Fruit fly (Drosophila melanogaster): ENCODE measurements around the gene Pgant4.
A peak's percentile ranks its signal among the peaks of the same experiment; 100 is the strongest.

The Pgant4 gene

DNA sequence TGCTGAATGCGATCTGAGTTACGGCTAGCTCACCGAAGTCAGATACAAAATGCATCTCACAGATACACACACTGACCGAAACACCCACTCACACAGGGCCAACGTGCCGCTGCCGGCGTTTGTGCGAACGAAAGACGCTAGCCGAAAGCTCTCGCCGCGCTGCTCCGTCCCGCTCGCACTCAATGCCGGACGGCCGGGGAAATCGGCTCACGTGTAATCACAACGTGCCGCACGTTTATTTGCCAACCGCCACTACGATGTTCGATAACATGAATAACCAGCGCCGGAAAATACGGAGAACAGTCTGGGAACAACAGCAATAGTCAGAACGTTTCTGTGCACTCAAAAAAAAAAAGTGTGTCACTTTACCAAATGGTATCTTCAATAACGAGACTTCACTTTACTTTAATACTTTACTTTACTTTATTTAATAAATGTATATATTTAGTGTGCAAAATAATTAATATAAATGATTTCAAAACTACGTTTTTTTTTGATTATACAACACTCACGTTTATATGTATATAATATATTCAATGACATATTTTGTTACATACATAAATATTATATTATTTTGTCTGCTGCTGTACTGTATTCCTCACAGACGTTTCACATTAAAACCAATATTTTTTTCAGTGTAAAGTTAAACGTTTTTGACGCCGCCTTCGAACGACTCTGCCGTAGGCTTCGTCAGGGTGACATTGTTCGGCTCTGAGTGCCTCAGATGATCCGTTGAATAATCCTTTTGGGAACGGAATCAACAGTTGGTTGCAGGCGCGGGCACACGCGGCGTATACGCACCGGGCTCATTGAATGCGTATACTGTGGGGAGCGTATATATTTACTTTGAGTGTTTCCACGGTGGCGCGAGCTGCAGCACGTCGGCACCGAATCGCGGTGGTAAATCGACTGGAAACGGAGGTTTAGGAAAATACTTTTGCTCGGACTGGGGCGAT, 35.1 kb downstream of the Pgant4 start, which contains the start of gene tim (continued):
- TF ChIP-seq GATAe (GFP tag; conservative IDR thresholded peaks at IDR 0.05), result no peak
- TF ChIP-seq ato (GFP tag; IDR thresholded peaks at IDR 0.05; ENCODE audit: partially characterized antibody), result no peak
- no peak for TF ChIP-seq CG15269 (tag; optimal IDR thresholded peaks at IDR 0.05)
- no peak for TF ChIP-seq ems (GFP tag; optimal IDR thresholded peaks at IDR 0.05)
- TF ChIP-seq CG12942 (GFP tag; optimal IDR thresholded peaks at IDR 0.05), result peak; percentile 44
- peak; percentile 63 for TF ChIP-seq CG12391 (tag; optimal IDR thresholded peaks at IDR 0.05)
- peak; percentile 37; the same call in 1 of the 2 replicates for TF ChIP-seq seq (GFP tag; IDR thresholded peaks at IDR 0.05)
- TF ChIP-seq toy (GFP tag; IDR thresholded peaks at IDR 0.05), result no peak
- 0 out of 2 replicates have a peak, but pooled peaks have one; percentile 16 for TF ChIP-seq NFAT (GFP tag; IDR thresholded peaks at IDR 0.05)
- peak; percentile 21 for TF ChIP-seq CG6254 (GFP tag; optimal IDR thresholded peaks at IDR 0.05)
- TF ChIP-seq cas (GFP tag; IDR thresholded peaks at IDR 0.05), result no peak
- TF ChIP-seq Dref (GFP tag; IDR thresholded peaks at IDR 0.05), result peak; percentile 34
- TF ChIP-seq CG31441 (GFP tag; IDR thresholded peaks at IDR 0.05), result peak; percentile 56; the same call in 1 of the 2 replicates
- TF ChIP-seq repo (GFP tag; optimal IDR thresholded peaks at IDR 0.05), result no peak
- no peak for TF ChIP-seq pan (optimal IDR thresholded peaks at IDR 0.05)
- TF ChIP-seq pan (GFP tag; optimal IDR thresholded peaks at IDR 0.05 in 1 of 2, IDR thresholded peaks at IDR 0.05 in 1 of 2), result no peak

DNA sequence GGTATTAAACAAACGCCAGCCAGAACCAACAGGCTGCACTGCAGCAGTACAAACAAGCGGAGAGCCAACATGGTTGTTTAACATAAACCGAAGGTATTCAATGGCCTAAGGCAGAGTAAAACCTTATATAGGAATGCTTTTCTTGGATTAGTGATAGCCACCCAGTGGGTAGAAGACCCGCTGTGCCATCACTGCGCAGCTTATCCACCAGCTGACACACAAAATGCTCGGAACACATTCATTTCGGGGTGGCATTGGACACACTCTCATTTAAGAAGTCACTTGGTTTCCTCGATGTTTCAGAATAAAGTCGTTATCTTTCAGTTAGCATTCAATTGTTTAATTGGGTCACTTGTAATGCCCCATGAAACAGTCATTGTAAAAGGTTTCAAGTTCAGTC, 37.6 kb downstream of the Pgant4 start, which contains the start of gene CG31954:
Gene CG31954, minus strand, starts transcription at position 101 of the 400 bp plus-strand sequence.
- TF ChIP-seq fd96Cb (tag; optimal IDR thresholded peaks at IDR 0.05) (no peak), Fer3 (tag; optimal IDR thresholded peaks at IDR 0.05) (no peak), Lpt (GFP tag; optimal IDR thresholded peaks at IDR 0.05) (no peak), CG5245 (GFP tag; optimal IDR thresholded peaks at IDR 0.05) (no peak), CTCF (GFP tag; optimal IDR thresholded peaks at IDR 0.05) (no peak), Dref (GFP tag; IDR thresholded peaks at IDR 0.05) (no peak), al (GFP tag; IDR thresholded peaks at IDR 0.05) (no peak), CG9437 (GFP tag; optimal IDR thresholded peaks at IDR 0.05) (no peak), CG10565 (GFP tag; optimal IDR thresholded peaks at IDR 0.05) (no peak), Taf1 (GFP tag; IDR thresholded peaks at IDR 0.05) (no peak), pzg (GFP tag; optimal IDR thresholded peaks at IDR 0.05) (no peak), CG7372 (GFP tag; IDR thresholded peaks at IDR 0.05) (no peak), NC2α (GFP tag; optimal IDR thresholded peaks at IDR 0.05) (no peak), nerfin-2 (GFP tag; IDR thresholded peaks at IDR 0.05; ENCODE audit: partially characterized antibody) (no peak), CG11696 (GFP tag; IDR thresholded peaks at IDR 0.05) (no peak), CG6765 (GFP tag; optimal IDR thresholded peaks at IDR 0.05) (no peak), CG13624 (GFP tag; optimal IDR thresholded peaks at IDR 0.05) (no peak), CG13424 (tag; optimal IDR thresholded peaks at IDR 0.05) (no peak)

- TF ChIP-seq chn (GFP tag; optimal IDR thresholded peaks at IDR 0.05) (no peak), phol (tag; optimal IDR thresholded peaks at IDR 0.05) (peak; percentile 37), CG1024 (GFP tag; IDR thresholded peaks at IDR 0.05) (no peak), CG18619 (GFP tag; optimal IDR thresholded peaks at IDR 0.05) (no peak), CG10654 (GFP tag; optimal IDR thresholded peaks at IDR 0.05) (no peak), nmo (GFP tag; optimal IDR thresholded peaks at IDR 0.05) (peak; percentile 50), abd-A (tag; optimal IDR thresholded peaks at IDR 0.05) (no peak), tll (GFP tag; optimal IDR thresholded peaks at IDR 0.05) (no peak), sug (tag; optimal IDR thresholded peaks at IDR 0.05) (no peak), zf30C (GFP tag; optimal IDR thresholded peaks at IDR 0.05) (peak; percentile 54), chm (GFP tag; IDR thresholded peaks at IDR 0.05) (no peak), nom (GFP tag; optimal IDR thresholded peaks at IDR 0.05) (no peak), exex (tag; optimal IDR thresholded peaks at IDR 0.05) (peak; percentile 20), Max (GFP tag; optimal IDR thresholded peaks at IDR 0.05) (peak; percentile 58), Myb (GFP tag; optimal IDR thresholded peaks at IDR 0.05) (no peak)
Observed at dm6 chr2L:3514569-3515191, 42.3 kb downstream of the Pgant4 start, which contains the start of the genes LeuRS and CG17593. Gene LeuRS (minus strand): TSS chr2L:3514656. Gene CG17593 (plus strand): TSS chr2L:3514872.
